Fruit fly (Drosophila melanogaster): ENCODE measurements around the gene Pglym78.
A peak's percentile ranks its signal among the peaks of the same experiment; 100 is the strongest.

Gene Pglym78

DNA sequence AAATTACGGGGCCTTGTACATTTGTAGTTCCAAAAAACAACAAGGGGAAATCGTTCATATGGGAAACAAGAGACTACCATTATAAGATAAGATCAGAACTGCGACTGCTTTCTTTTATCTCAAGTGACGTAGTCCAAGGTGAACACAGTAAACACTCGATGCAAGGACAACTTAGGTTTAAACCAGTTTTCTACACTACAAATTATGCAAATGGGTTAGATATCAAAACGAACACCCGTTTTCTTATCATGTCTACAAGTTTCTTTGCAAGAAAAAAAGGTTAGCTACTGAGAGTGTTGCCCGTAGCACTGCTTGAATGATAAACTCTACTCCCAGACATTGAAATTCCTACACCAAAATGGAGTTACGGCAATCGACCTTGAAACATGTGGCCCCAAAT, 23.9 kb upstream of the Pglym78 start (continued):
- peak; percentile 73 for TF ChIP-seq tgo (GFP tag; IDR thresholded peaks at IDR 0.05)
- no peak for TF ChIP-seq exex (tag; optimal IDR thresholded peaks at IDR 0.05)
- peak; percentile 62 for TF ChIP-seq CG12155 (GFP tag; optimal IDR thresholded peaks at IDR 0.05)
- peak; percentile 39 for TF ChIP-seq CG12104 (GFP tag; optimal IDR thresholded peaks at IDR 0.05)
- TF ChIP-seq bab2 (GFP tag; optimal IDR thresholded peaks at IDR 0.05), result peak; percentile 76
- no peak for TF ChIP-seq CG17568 (GFP tag; optimal IDR thresholded peaks at IDR 0.05)
- TF ChIP-seq prd (optimal IDR thresholded peaks at IDR 0.05), result no peak
- TF ChIP-seq prd (GFP tag; IDR thresholded peaks at IDR 0.05), result peak; percentile 90
- no peak; the same call in 1 of the 2 replicates for TF ChIP-seq danr (GFP tag; IDR thresholded peaks at IDR 0.05)
- TF ChIP-seq caup (GFP tag; optimal IDR thresholded peaks at IDR 0.05; ENCODE audit: severe bottlenecking), result peak; percentile 53
- TF ChIP-seq CG34224 (GFP tag; IDR thresholded peaks at IDR 0.05; ENCODE audit: partially characterized antibody), result no peak
- no peak for TF ChIP-seq Lim3 (GFP tag; IDR thresholded peaks at IDR 0.05)
- no peak for TF ChIP-seq vfl (GFP tag; optimal IDR thresholded peaks at IDR 0.05)
- TF ChIP-seq CG6272 (GFP tag; IDR thresholded peaks at IDR 0.05), result peak; percentile 51
- TF ChIP-seq Camta (GFP tag; optimal IDR thresholded peaks at IDR 0.05), result peak; percentile 38
- TF ChIP-seq zen (tag; optimal IDR thresholded peaks at IDR 0.05), result peak; percentile 60
- TF ChIP-seq bowl (GFP tag; IDR thresholded peaks at IDR 0.05), result no peak
- TF ChIP-seq CG8089 (GFP tag; optimal IDR thresholded peaks at IDR 0.05), result no peak
- peak; percentile 35; the same call in 1 of the 2 replicates for TF ChIP-seq Gsc (GFP tag; IDR thresholded peaks at IDR 0.05)
- TF ChIP-seq CG7786 (GFP tag; optimal IDR thresholded peaks at IDR 0.05), result peak; percentile 69
- no peak for TF ChIP-seq Ets97D (GFP tag; optimal IDR thresholded peaks at IDR 0.05)
- no peak for TF ChIP-seq lov (optimal IDR thresholded peaks at IDR 0.05)
- peak; percentile 86 for TF ChIP-seq lov (GFP tag; IDR thresholded peaks at IDR 0.05)
- no peak for TF ChIP-seq Lhr (GFP tag; optimal IDR thresholded peaks at IDR 0.05)
- 0 out of 2 replicates have a peak, but pooled peaks have one; percentile 42 for TF ChIP-seq klu (GFP tag; IDR thresholded peaks at IDR 0.05)
- peak; percentile 51; the same call in 1 of the 3 replicates for TF ChIP-seq gce (GFP tag; IDR thresholded peaks at IDR 0.05)
- TF ChIP-seq Lpt (GFP tag; optimal IDR thresholded peaks at IDR 0.05), result no peak
- TF ChIP-seq CG6791 (GFP tag; IDR thresholded peaks at IDR 0.05; ENCODE audit: partially characterized antibody), result no peak
- no peak for TF ChIP-seq hb (GFP tag; IDR thresholded peaks at IDR 0.05; ENCODE audit: partially characterized antibody)
- TF ChIP-seq fu2 (GFP tag; optimal IDR thresholded peaks at IDR 0.05), result no peak
- peak; percentile 50 for TF ChIP-seq Oli (tag; optimal IDR thresholded peaks at IDR 0.05)
- TF ChIP-seq zf30C (GFP tag; optimal IDR thresholded peaks at IDR 0.05), result no peak
- TF ChIP-seq Elba2 (GFP tag; optimal IDR thresholded peaks at IDR 0.05), result no peak
- no peak for TF ChIP-seq br (optimal IDR thresholded peaks at IDR 0.05)
- TF ChIP-seq Mrtf (GFP tag; IDR thresholded peaks at IDR 0.05), result peak; percentile 72
- TF ChIP-seq CG13424 (tag; optimal IDR thresholded peaks at IDR 0.05), result peak; percentile 53
- no peak for TF ChIP-seq toy (GFP tag; IDR thresholded peaks at IDR 0.05)
- TF ChIP-seq CG14965 (GFP tag; optimal IDR thresholded peaks at IDR 0.05; ENCODE audit: borderline replicate concordance), result no peak
- TF ChIP-seq CG8290 (GFP tag; optimal IDR thresholded peaks at IDR 0.05), result peak; percentile 25
- TF ChIP-seq CG8290 (tag; optimal IDR thresholded peaks at IDR 0.05), result peak in 1 of 2 experiments; percentile 84
- TF ChIP-seq CG8924 (tag; optimal IDR thresholded peaks at IDR 0.05), result peak; percentile 58
- TF ChIP-seq inv (GFP tag; IDR thresholded peaks at IDR 0.05; ENCODE audit: partially characterized antibody), result no peak
- peak; percentile 58 for TF ChIP-seq CG30431 (GFP tag; optimal IDR thresholded peaks at IDR 0.05)
- peak; percentile 4 for TF ChIP-seq mirr (GFP tag; optimal IDR thresholded peaks at IDR 0.05)
- TF ChIP-seq odd (GFP tag; optimal IDR thresholded peaks at IDR 0.05), result no peak
- no peak; the same call in 1 of the 2 replicates for TF ChIP-seq CG10321 (GFP tag; IDR thresholded peaks at IDR 0.05)
- peak; percentile 59 for TF ChIP-seq dmrt11E (tag; optimal IDR thresholded peaks at IDR 0.05)
- no peak for TF ChIP-seq Mad (GFP tag; optimal IDR thresholded peaks at IDR 0.05)
- TF ChIP-seq E2f2 (GFP tag; IDR thresholded peaks at IDR 0.05), result peak; percentile 33; the same call in 1 of the 2 replicates
- TF ChIP-seq CG10979 (tag; optimal IDR thresholded peaks at IDR 0.05), result peak; percentile 60
- TF ChIP-seq jigr1 (GFP tag; IDR thresholded peaks at IDR 0.05), result no peak
- TF ChIP-seq Hr3 (GFP tag; optimal IDR thresholded peaks at IDR 0.05), result peak; percentile 39
- peak; percentile 65 for TF ChIP-seq Hsf (GFP tag; optimal IDR thresholded peaks at IDR 0.05)

All from whole organism, embryonic.